Fruit fly (Drosophila melanogaster) whole organism: ENCODE measurements around the gene Eip78C.

Experiments
- pan ChIP-seq: fragments of >200 bp; optimal IDR thresholded peaks from 2 replicates; lab custom pipeline; 2017
- psq ChIP-seq: fragments of >200 bp; optimal IDR thresholded peaks from 2 replicates; lab custom pipeline; 2017
- usp ChIP-seq: fragments of >200 bp; optimal IDR thresholded peaks from 2 replicates; lab custom pipeline; 2017; ENCODE audit warnings: missing biosample characterization, missing genetic modification characterization, mixed read lengths

dm6 chr3L:21239999-21240509 lies 13.6 kb downstream of the Eip78C start:
- TF ChIP-seq usp, result no peak
- no peak for TF ChIP-seq pan (lab: Kevin White, UChicago)
- TF ChIP-seq psq (lab: Kevin White, UChicago), result peak; percentile 83
